Worm (Caenorhabditis elegans) whole organism, mixed stage, embryonic: ENCODE measurements around the gene F09G2.8.

Source experiments
- elt-3 ChIP-seq: fragments of 150-350 bp; optimal IDR thresholded peaks from 2 replicates; lab custom pipeline; 2014; ENCODE audit warnings: missing biosample characterization, missing genetic modification characterization
- ham-2 ChIP-seq: fragments of 200-800 bp; sonication (Bioruptor generic); optimal IDR thresholded peaks from 2 replicates; lab custom pipeline; 2018; ENCODE audit warnings: mild to moderate bottlenecking, missing genetic modification characterization, missing compliant biosample characterization
- hlh-1 ChIP-seq: fragments of 150-350 bp; optimal IDR thresholded peaks from 2 replicates; lab custom pipeline; 2014; ENCODE audit warnings: missing biosample characterization, missing genetic modification reagents, missing genetic modification characterization
- nhr-237 ChIP-seq: fragments of 150-350 bp; optimal IDR thresholded peaks from 2 replicates; lab custom pipeline; 2014; ENCODE audit warnings: missing biosample characterization, missing genetic modification characterization
- nhr-28 ChIP-seq: fragments of 150-350 bp; optimal IDR thresholded peaks from 2 replicates; lab custom pipeline; 2014; ENCODE audit warnings: missing biosample characterization, missing genetic modification characterization
- snpc-4 ChIP-seq: fragments of 150-350 bp; optimal IDR thresholded peaks from 2 replicates; lab custom pipeline; 2014; ENCODE audit warnings: missing biosample characterization, missing genetic modification characterization
- unc-62 ChIP-seq: fragments of 150-350 bp; optimal IDR thresholded peaks from 2 replicates; lab custom pipeline; 2014; ENCODE audit warnings: missing biosample characterization, missing genetic modification reagents, missing genetic modification characterization

- TF ChIP-seq unc-62 (GFP tag; lab: Kevin White, UChicago), result no peak
- no peak for TF ChIP-seq hlh-1 (tag; lab: Kevin White, UChicago)
- TF ChIP-seq nhr-237 (tag; lab: Kevin White, UChicago), result no peak
- no peak for TF ChIP-seq ham-2 (GFP tag; lab: Kevin White, UChicago)
- no peak for TF ChIP-seq nhr-28 (tag; lab: Kevin White, UChicago)
- TF ChIP-seq elt-3 (tag; lab: Kevin White, UChicago), result no peak
- TF ChIP-seq snpc-4 (tag; lab: Kevin White, UChicago), result no peak
Observed at ce11 chrV:7220973-7221519, 27.6 kb upstream of the F09G2.8 start, which contains the start of the genes C13F10.8, C13F10.6 and kxd-1.
